Worm (Caenorhabditis elegans) whole organism, L1 larva: Measurements from ENCODE around the gene C16B8.4.
A peak's percentile ranks its signal among the peaks of the same experiment; 100 is the strongest.

Experiments used
- C16A3.4 ChIP-seq: fragments of 150-350 bp; optimal IDR thresholded peaks from 2 replicates; lab custom pipeline; 2014; ENCODE audit warnings: missing biosample characterization, missing genetic modification characterization
- F16B12.6 ChIP-seq: fragments of 150-350 bp; optimal IDR thresholded peaks from 2 replicates; lab custom pipeline; 2014; ENCODE audit warnings: missing biosample characterization, missing genetic modification characterization
- alr-1 ChIP-seq: fragments of 200-800 bp; sonication (Bioruptor generic); optimal IDR thresholded peaks from 2 replicates; lab custom pipeline; 2018; ENCODE audit warnings: borderline replicate concordance, mild to moderate bottlenecking, missing genetic modification characterization, missing compliant biosample characterization
- ama-1 ChIP-seq: fragments of 150-350 bp; optimal IDR thresholded peaks from 2 replicates; lab custom pipeline; 2014
- ceh-8 ChIP-seq: fragments of 200-800 bp; sonication (Bioruptor generic); optimal IDR thresholded peaks from 2 replicates; lab custom pipeline; 2018; ENCODE audit warnings: mild to moderate bottlenecking, missing genetic modification characterization, moderate library complexity, missing compliant biosample characterization
- ceh-82 ChIP-seq, 3 experiments: fragments of 150-350 bp in 1 of 3; sonication (generic microtip) in 2 of 3; optimal IDR thresholded peaks; 2 replicates each; lab custom pipeline; 2014 to 2017; ENCODE audit warnings: missing biosample characterization in 3 of 3, missing genetic modification characterization in 3 of 3
- ceh-90 ChIP-seq: sonication (generic microtip); optimal IDR thresholded peaks from 2 replicates; lab custom pipeline; 2016; ENCODE audit warnings: missing genetic modification characterization, missing compliant biosample characterization
- dpl-1 ChIP-seq, 3 experiments: fragments of 150-350 bp in 2 of 3; sonication (generic microtip) in 1 of 3; optimal IDR thresholded peaks; 2 replicates each; lab custom pipeline; 2014 to 2017; ENCODE audit warnings: missing biosample characterization in 3 of 3, missing genetic modification characterization in 3 of 3, missing genetic modification reagents in 3 of 3
- efl-1 ChIP-seq, 4 experiments: fragments of 150-350 bp; optimal IDR thresholded peaks in 3 of 4; peaks in 1 of 4; 1 replicate in 1 of 4; 2 replicates in 3 of 4; lab custom pipeline; 2014; ENCODE audit warnings: missing biosample characterization in 2 of 4, missing genetic modification characterization in 2 of 4, missing genetic modification reagents in 2 of 4
- efl-3 ChIP-seq: fragments of 200-800 bp; sonication (Bioruptor generic); optimal IDR thresholded peaks from 2 replicates; lab custom pipeline; 2018; ENCODE audit warnings: mild to moderate bottlenecking, missing genetic modification characterization, missing compliant biosample characterization
- egl-13 ChIP-seq: sonication (generic microtip); optimal IDR thresholded peaks from 2 replicates; lab custom pipeline; 2016; ENCODE audit warnings: missing genotype, missing genetic modification reagents, missing genetic modification characterization, missing compliant biosample characterization
- elt-2 ChIP-seq: sonication (generic microtip); optimal IDR thresholded peaks from 2 replicates; lab custom pipeline; 2016; ENCODE audit warnings: missing genetic modification characterization, mild to moderate bottlenecking, inconsistent platforms, missing compliant biosample characterization, missing genetic modification reagents
- elt-3 ChIP-seq, 6 experiments: fragments of 150-350 bp in 1 of 6; sonication (generic microtip); optimal IDR thresholded peaks; 2 replicates each; lab custom pipeline; 2017 to 2018; ENCODE audit warnings: missing biosample characterization in 6 of 6, missing genetic modification characterization in 6 of 6, inconsistent platforms in 1 of 6
- ets-5 ChIP-seq: fragments of 200-800 bp; sonication (Bioruptor generic); IDR thresholded peaks from 2 replicates; pipeline ENCODE4 v1.3.6; 2022; ENCODE audit warnings: missing genetic modification characterization, missing compliant biosample characterization
- fkh-4 ChIP-seq: sonication (generic microtip); optimal IDR thresholded peaks from 2 replicates; lab custom pipeline; 2016; ENCODE audit warnings: missing compliant biosample characterization, missing genetic modification characterization, borderline replicate concordance
- fkh-8 ChIP-seq: sonication (generic microtip); optimal IDR thresholded peaks from 2 replicates; lab custom pipeline; 2016; ENCODE audit warnings: mild to moderate bottlenecking, missing genetic modification characterization, missing compliant biosample characterization
- hlh-17 ChIP-seq: fragments of 200-800 bp; sonication (Bioruptor generic); optimal IDR thresholded peaks from 2 replicates; lab custom pipeline; 2018; ENCODE audit warnings: missing genetic modification characterization, mild to moderate bottlenecking, missing compliant biosample characterization, moderate library complexity, borderline replicate concordance
- hlh-4 ChIP-seq: sonication (generic microtip); optimal IDR thresholded peaks from 2 replicates; lab custom pipeline; 2016; ENCODE audit warnings: mild to moderate bottlenecking, missing genetic modification characterization, missing compliant biosample characterization
- hpl-2 ChIP-seq: fragments of 150-350 bp; optimal IDR thresholded peaks from 2 replicates; lab custom pipeline; 2014; ENCODE audit warnings: missing biosample characterization, missing genetic modification reagents, missing genetic modification characterization
- irx-1 ChIP-seq: sonication (generic microtip); optimal IDR thresholded peaks from 2 replicates; lab custom pipeline; 2016; ENCODE audit warnings: missing genetic modification characterization, missing compliant biosample characterization
- isw-1 ChIP-seq: fragments of 200-800 bp; sonication (Bioruptor generic); IDR thresholded peaks from 2 replicates; pipeline ENCODE4 v1.3.6; 2022; ENCODE audit warnings: missing genetic modification characterization, missing compliant biosample characterization
- jun-1 ChIP-seq: fragments of 150-350 bp; optimal IDR thresholded peaks from 2 replicates; lab custom pipeline; 2014; ENCODE audit warnings: missing biosample characterization, missing genetic modification reagents, missing genetic modification characterization
- lin-14 ChIP-seq: fragments of 200-800 bp; sonication (Bioruptor generic); optimal IDR thresholded peaks from 2 replicates; lab custom pipeline; 2018; ENCODE audit warnings: mild to moderate bottlenecking, missing genetic modification characterization, moderate library complexity, missing compliant biosample characterization
- lin-15B ChIP-seq: fragments of 150-350 bp; sonication (generic microtip); optimal IDR thresholded peaks from 3 replicates; lab custom pipeline; 2014; ENCODE audit warnings: missing biosample characterization, missing genetic modification characterization
- lin-35 ChIP-seq, 2 experiments: fragments of 150-350 bp; optimal IDR thresholded peaks; 2 replicates each; lab custom pipeline; 2014; ENCODE audit warnings: missing biosample characterization in 2 of 2, missing genetic modification characterization in 2 of 2, missing genetic modification reagents in 2 of 2
- lin-39 ChIP-seq: fragments of 150-350 bp; optimal IDR thresholded peaks from 2 replicates; lab custom pipeline; 2014; ENCODE audit warnings: missing biosample characterization, missing genetic modification reagents, missing genetic modification characterization
- lsy-2 ChIP-seq, 2 experiments: fragments of 150-350 bp; optimal IDR thresholded peaks; 2 replicates each; lab custom pipeline; 2014; ENCODE audit warnings: missing biosample characterization in 2 of 2, missing genetic modification characterization in 2 of 2
- mab-9 ChIP-seq: fragments of 200-800 bp; sonication (Bioruptor generic); IDR thresholded peaks from 2 replicates; pipeline ENCODE4 v1.3.6; 2022; ENCODE audit warnings: missing genetic modification reagents, missing genetic modification characterization, missing compliant biosample characterization
- mdl-1 ChIP-seq, 2 experiments: fragments of 150-350 bp; optimal IDR thresholded peaks; 2 replicates each; lab custom pipeline; 2014 to 2017; ENCODE audit warnings: missing biosample characterization in 2 of 2, missing genetic modification characterization in 2 of 2, inconsistent platforms in 1 of 2
- mef-2 ChIP-seq: fragments of 150-350 bp; optimal IDR thresholded peaks from 2 replicates; lab custom pipeline; 2014; ENCODE audit warnings: missing biosample characterization, missing genetic modification characterization
- nhr-11 ChIP-seq: fragments of 150-350 bp; optimal IDR thresholded peaks from 2 replicates; lab custom pipeline; 2014; ENCODE audit warnings: missing biosample characterization, missing genetic modification characterization
- nhr-19 ChIP-seq: fragments of 200-800 bp; sonication (Bioruptor generic); conservative IDR thresholded peaks from 2 replicates; pipeline ENCODE4 v1.3.6; 2022; ENCODE audit warnings: missing genetic modification characterization, missing compliant biosample characterization
- nhr-20 ChIP-seq: sonication (generic microtip); optimal IDR thresholded peaks from 2 replicates; lab custom pipeline; 2016; ENCODE audit warnings: mild to moderate bottlenecking, missing genetic modification characterization, missing compliant biosample characterization
- nhr-47 ChIP-seq: sonication (generic microtip); optimal IDR thresholded peaks from 2 replicates; lab custom pipeline; 2016; ENCODE audit warnings: mild to moderate bottlenecking, missing genetic modification characterization, moderate library complexity, missing compliant biosample characterization
- nhr-77 ChIP-seq: fragments of 150-350 bp; optimal IDR thresholded peaks from 2 replicates; lab custom pipeline; 2014; ENCODE audit warnings: missing biosample characterization, missing genetic modification characterization
- nhr-85 ChIP-seq: sonication (generic microtip); peaks from one replicate; lab custom pipeline; 2016; ENCODE audit warnings: missing genetic modification characterization, inconsistent platforms, missing compliant biosample characterization
- pag-3 ChIP-seq: sonication (generic microtip); optimal IDR thresholded peaks from 2 replicates; lab custom pipeline; 2017; ENCODE audit warnings: missing genetic modification characterization, mild to moderate bottlenecking, missing compliant biosample characterization, antibody characterized with exemption, borderline replicate concordance; ENCODE audit not compliant: insufficient read depth
- pax-3 ChIP-seq: fragments of 200-800 bp; sonication (Bioruptor generic); optimal IDR thresholded peaks from 2 replicates; lab custom pipeline; 2018; ENCODE audit warnings: mild to moderate bottlenecking, missing genetic modification characterization, moderate library complexity, missing compliant biosample characterization
- pqm-1 ChIP-seq: sonication (generic microtip); optimal IDR thresholded peaks from 3 replicates; lab custom pipeline; 2017; ENCODE audit warnings: missing biosample characterization, missing genetic modification characterization
- rnt-1 ChIP-seq: sonication (generic microtip); optimal IDR thresholded peaks from 2 replicates; lab custom pipeline; 2016; ENCODE audit warnings: mild to moderate bottlenecking, missing genetic modification characterization, moderate library complexity, missing compliant biosample characterization
- sup-37 ChIP-seq: fragments of 200-800 bp; sonication (Bioruptor generic); optimal IDR thresholded peaks from 2 replicates; lab custom pipeline; 2018; ENCODE audit warnings: mild to moderate bottlenecking, missing genetic modification characterization, missing compliant biosample characterization
- tbx-2 ChIP-seq: sonication (generic microtip); optimal IDR thresholded peaks from 2 replicates; lab custom pipeline; 2016; ENCODE audit warnings: missing genetic modification characterization, missing compliant biosample characterization
- unc-98 ChIP-seq: fragments of 200-800 bp; sonication (Bioruptor generic); IDR thresholded peaks from 2 replicates; pipeline ENCODE4 v1.3.6; 2022; ENCODE audit warnings: missing genetic modification characterization, missing compliant biosample characterization
- vab-15 ChIP-seq: sonication (generic microtip); optimal IDR thresholded peaks from 2 replicates; lab custom pipeline; 2017; ENCODE audit warnings: missing genotype, mild to moderate bottlenecking, missing genetic modification characterization, missing compliant biosample characterization
- zag-1 ChIP-seq: fragments of 150-350 bp; optimal IDR thresholded peaks from 2 replicates; lab custom pipeline; 2014; ENCODE audit warnings: missing biosample characterization, missing genetic modification characterization
- zip-4 ChIP-seq: fragments of 200-800 bp; sonication (Bioruptor generic); optimal IDR thresholded peaks from 2 replicates; lab custom pipeline; 2018; ENCODE audit warnings: mild to moderate bottlenecking, missing genetic modification characterization, moderate library complexity, missing compliant biosample characterization
- ztf-11 ChIP-seq, 2 experiments: sonication (generic microtip); optimal IDR thresholded peaks; 2 replicates each; lab custom pipeline; 2016 to 2017; ENCODE audit warnings: missing genetic modification characterization in 2 of 2, missing biosample characterization in 1 of 2, missing compliant biosample characterization in 1 of 2

C16B8.4 gene

ce11 chrX:3973534-3973933 is at the start of gene C16B8.4:
Gene C16B8.4, minus strand, starts transcription at chrX:3973634.
- no peak for TF ChIP-seq nhr-20
- TF ChIP-seq alr-1 (tag; lab: Kevin White, UChicago), result no peak
- TF ChIP-seq mef-2, result no peak

ce11 chrX:4021967-4022366 is 48.5 kb upstream of the C16B8.4 start, which contains the start of gene acr-10:
Gene acr-10, plus strand, starts transcription at chrX:4022267.
- TF ChIP-seq nhr-77 (tag; lab: Kevin White, UChicago), result no peak
- no peak for TF ChIP-seq zag-1
- TF ChIP-seq tbx-2 (tag; lab: Kevin White, UChicago), result no peak

ce11 chrX:4018566-4019182 is 45.2 kb upstream of the C16B8.4 start:
- TF ChIP-seq lsy-2 (tag; optimal IDR thresholded peaks at IDR 0.05; lab: Kevin White, UChicago) (no peak), lin-39 (tag; lab: Kevin White, UChicago) (no peak), ama-1 (lab: Kevin White, UChicago) (no peak), ceh-90 (tag; lab: Kevin White, UChicago) (no peak), lin-15B (tag; lab: Kevin White, UChicago) (no peak), ztf-11 (tag; optimal IDR thresholded peaks at IDR 0.05; lab: Kevin White, UChicago) (no peak), vab-15 (tag; lab: Kevin White, UChicago) (no peak), ceh-8 (GFP tag; lab: Kevin White, UChicago) (no peak), rnt-1 (peak; percentile 10), C16A3.4 (tag; lab: Kevin White, UChicago) (no peak), jun-1 (tag; lab: Kevin White, UChicago) (no peak), egl-13 (tag; lab: Kevin White, UChicago) (no peak), irx-1 (no peak), pag-3 (tag; lab: Kevin White, UChicago) (no peak), elt-2 (peak; percentile 48), lin-35 (GFP tag; optimal IDR thresholded peaks at IDR 0.05; lab: Kevin White, UChicago) (peak in 1 of 2 experiments; percentile 54), unc-98 (GFP tag; lab: Robert Waterston, UW) (no peak), pax-3 (tag; lab: Kevin White, UChicago) (no peak), ets-5 (GFP tag; lab: Robert Waterston, UW) (no peak), nhr-47 (no peak), nhr-11 (no peak), zip-4 (GFP tag; lab: Kevin White, UChicago) (no peak), hpl-2 (GFP tag; lab: Kevin White, UChicago) (no peak), fkh-4 (tag; lab: Kevin White, UChicago) (no peak), hlh-17 (GFP tag; lab: Kevin White, UChicago) (no peak), tbx-2 (tag; lab: Kevin White, UChicago) (no peak), efl-1 (optimal IDR thresholded peaks at IDR 0.05; lab: Kevin White, UChicago) (no peak), efl-1 (GFP tag; optimal IDR thresholded peaks at IDR 0.05 in 1 of 2; lab: Kevin White, UChicago) (peak in 1 of 2 experiments; percentile 51), F16B12.6 (no peak), fkh-8 (tag; lab: Kevin White, UChicago) (no peak), nhr-77 (tag; lab: Kevin White, UChicago) (no peak), mab-9 (GFP tag; lab: Robert Waterston, UW) (no peak), nhr-85 (no peak), efl-3 (GFP tag; lab: Kevin White, UChicago) (no peak), pqm-1 (tag; lab: Kevin White, UChicago) (no peak), isw-1 (GFP tag; lab: Robert Waterston, UW) (no peak), lin-14 (peak; percentile 47), elt-3 (tag; optimal IDR thresholded peaks at IDR 0.05; lab: Kevin White, UChicago) (peak in 1 of 6 experiments; percentile 37), nhr-19 (no peak), dpl-1 (GFP tag; optimal IDR thresholded peaks at IDR 0.05; lab: Kevin White, UChicago) (no peak), ceh-82 (tag; optimal IDR thresholded peaks at IDR 0.05; lab: Kevin White, UChicago) (no peak), hlh-4 (tag; lab: Kevin White, UChicago) (no peak), mdl-1 (tag; optimal IDR thresholded peaks at IDR 0.05; lab: Kevin White, UChicago) (no peak), sup-37 (no peak)
